Fruit fly (Drosophila melanogaster) whole organism, embryonic: ENCODE data around the gene dachs.

Experiments
- Asciz ChIP-seq: fragments of 200-800 bp; sonication (Bioruptor generic); optimal IDR thresholded peaks from 2 replicates; lab custom pipeline; 2017; ENCODE audit warnings: missing biosample characterization, mild to moderate bottlenecking, missing genetic modification characterization, missing genetic modification reagents
- Atf3 ChIP-seq: fragments of 200-800 bp; sonication (Bioruptor generic); optimal IDR thresholded peaks from 3 replicates; lab custom pipeline; 2016; ENCODE audit warnings: missing biosample characterization, missing genetic modification characterization
- C15 ChIP-seq: fragments of 200-800 bp; sonication (Bioruptor generic); IDR thresholded peaks from 3 replicates; pipeline ENCODE4 v1.3.6; 2022; ENCODE audit warnings: missing biosample characterization, missing genetic modification characterization
- CG1024 ChIP-seq: fragments of 200-800 bp; sonication (Bioruptor generic); IDR thresholded peaks from 2 replicates; pipeline ENCODE4 v1.3.6; 2022; ENCODE audit warnings: missing biosample characterization, missing genetic modification characterization
- CG10979 ChIP-seq: fragments of 200-800 bp; sonication (Bioruptor generic); optimal IDR thresholded peaks from 2 replicates; lab custom pipeline; 2018; ENCODE audit warnings: missing biosample characterization, mild to moderate bottlenecking, missing genetic modification characterization, moderate library complexity
- CG12659 ChIP-seq: fragments of 200-800 bp; sonication (Bioruptor generic); optimal IDR thresholded peaks from 3 replicates; lab custom pipeline; 2017; ENCODE audit warnings: mild to moderate bottlenecking, missing biosample characterization, missing genetic modification reagents, missing genetic modification characterization
- CG13624 ChIP-seq: fragments of 200-800 bp; sonication (Bioruptor generic); optimal IDR thresholded peaks from 2 replicates; lab custom pipeline; 2016; ENCODE audit warnings: missing biosample characterization, missing genetic modification characterization
- CG14441 ChIP-seq: fragments of 200-800 bp; sonication (Bioruptor generic); IDR thresholded peaks from 2 replicates; pipeline ENCODE4 v1.3.6; 2022; ENCODE audit warnings: missing biosample characterization, missing genetic modification characterization
- CG14667 ChIP-seq: fragments of 200-800 bp; sonication (Bioruptor generic); IDR thresholded peaks from 2 replicates; pipeline ENCODE4 v1.3.6; 2022; ENCODE audit warnings: missing biosample characterization, missing genetic modification characterization
- CG17328 ChIP-seq: fragments of 200-800 bp; sonication (Bioruptor generic); IDR thresholded peaks from 2 replicates; pipeline ENCODE4 v1.3.6; 2022; ENCODE audit warnings: missing biosample characterization, missing genetic modification characterization
- CG17612 ChIP-seq: fragments of 200-800 bp; sonication (Bioruptor generic); IDR thresholded peaks from 2 replicates; pipeline ENCODE4 v1.3.6; 2022; ENCODE audit warnings: missing biosample characterization, missing genetic modification characterization
- CG18476 ChIP-seq: fragments of 200-800 bp; sonication (Bioruptor generic); optimal IDR thresholded peaks from 2 replicates; lab custom pipeline; 2016; ENCODE audit warnings: missing biosample characterization, mild to moderate bottlenecking, missing genetic modification characterization
- CG18619 ChIP-seq: fragments of 200-800 bp; sonication (Bioruptor generic); optimal IDR thresholded peaks from 3 replicates; lab custom pipeline; 2017; ENCODE audit warnings: missing biosample characterization, mild to moderate bottlenecking, missing genetic modification characterization
- CG2712 ChIP-seq: fragments of 200-800 bp; optimal IDR thresholded peaks from 3 replicates; lab custom pipeline; 2019; ENCODE audit warnings: missing biosample characterization, mild to moderate bottlenecking, missing genetic modification characterization, moderate library complexity
- CG2889 ChIP-seq: fragments of 200-800 bp; sonication (Bioruptor generic); IDR thresholded peaks from 3 replicates; pipeline ENCODE4 v1.3.6; 2022; ENCODE audit warnings: missing biosample characterization, missing genetic modification characterization
- CG32772 ChIP-seq: fragments of 200-800 bp; sonication (Bioruptor generic); IDR thresholded peaks from 2 replicates; pipeline ENCODE4 v1.3.6; 2022; ENCODE audit warnings: missing biosample characterization, missing genetic modification characterization
- CG4424 ChIP-seq: fragments of 200-800 bp; sonication (Bioruptor generic); optimal IDR thresholded peaks from 3 replicates; lab custom pipeline; 2016; ENCODE audit warnings: missing biosample characterization, missing genetic modification characterization
- CG4707 ChIP-seq: fragments of 200-800 bp; sonication (Bioruptor generic); optimal IDR thresholded peaks from 2 replicates; lab custom pipeline; 2018; ENCODE audit warnings: missing biosample characterization, mild to moderate bottlenecking, missing genetic modification characterization, moderate library complexity
- CG5180 ChIP-seq: fragments of 200-800 bp; sonication (Bioruptor generic); optimal IDR thresholded peaks from 3 replicates; lab custom pipeline; 2017; ENCODE audit warnings: missing biosample characterization, missing genetic modification characterization, mild to moderate bottlenecking, moderate library complexity, missing genetic modification reagents
- CG6254 ChIP-seq: fragments of 200-800 bp; sonication (Bioruptor generic); optimal IDR thresholded peaks from 3 replicates; lab custom pipeline; 2017; ENCODE audit warnings: mild to moderate bottlenecking, missing biosample characterization, missing genetic modification reagents, missing genetic modification characterization
- CG7556 ChIP-seq: fragments of 200-800 bp; sonication (Bioruptor generic); optimal IDR thresholded peaks from 2 replicates; lab custom pipeline; 2017; ENCODE audit warnings: missing biosample characterization, mild to moderate bottlenecking, missing genetic modification characterization
- CG8281 ChIP-seq: fragments of 200-800 bp; sonication (Bioruptor generic); optimal IDR thresholded peaks from 2 replicates; lab custom pipeline; 2018; ENCODE audit warnings: missing biosample characterization, mild to moderate bottlenecking, missing genetic modification characterization, moderate library complexity
- CG9215 ChIP-seq: fragments of 200-800 bp; sonication (Bioruptor generic); IDR thresholded peaks from 2 replicates; pipeline ENCODE4 v1.3.6; 2022; ENCODE audit warnings: missing biosample characterization, missing genetic modification characterization
- CTCF ChIP-seq: fragments of 200-800 bp; sonication (Bioruptor generic); optimal IDR thresholded peaks from 2 replicates; lab custom pipeline; 2017; ENCODE audit warnings: missing biosample characterization, mild to moderate bottlenecking, missing genetic modification characterization, moderate library complexity
- Camta ChIP-seq: fragments of 200-800 bp; sonication (Bioruptor generic); optimal IDR thresholded peaks from 2 replicates; lab custom pipeline; 2016; ENCODE audit warnings: missing biosample characterization, missing genetic modification characterization
- Chrac-16 ChIP-seq: fragments of 200-800 bp; sonication (Bioruptor generic); optimal IDR thresholded peaks from 3 replicates; lab custom pipeline; 2016; ENCODE audit warnings: missing biosample characterization, missing genetic modification characterization
- D19A ChIP-seq: fragments of 200-800 bp; optimal IDR thresholded peaks from 3 replicates; lab custom pipeline; 2019; ENCODE audit warnings: missing biosample characterization, mild to moderate bottlenecking, missing genetic modification characterization, moderate library complexity
- Ets65A ChIP-seq: fragments of 200-800 bp; sonication (Bioruptor generic); peaks from one replicate; lab custom pipeline; 2016; ENCODE audit warnings: missing biosample characterization, missing genetic modification characterization
- Kr ChIP-seq: fragments of 200-800 bp; sonication (Bioruptor generic); optimal IDR thresholded peaks from 2 replicates; lab custom pipeline; 2017; ENCODE audit warnings: missing biosample characterization, mild to moderate bottlenecking, missing genetic modification characterization
- Med ChIP-seq: fragments of 200-800 bp; sonication (Bioruptor generic); peaks from one replicate; lab custom pipeline; 2016; ENCODE audit warnings: missing biosample characterization, missing genetic modification characterization, mild to moderate bottlenecking, inconsistent platforms, moderate library complexity
- Mes4 ChIP-seq: fragments of 200-800 bp; sonication (Bioruptor generic); optimal IDR thresholded peaks from 2 replicates; lab custom pipeline; 2016; ENCODE audit warnings: missing biosample characterization, missing genetic modification characterization
- Sox100B ChIP-seq: fragments of 200-800 bp; sonication (Bioruptor generic); optimal IDR thresholded peaks from 3 replicates; lab custom pipeline; 2018; ENCODE audit warnings: missing biosample characterization, mild to moderate bottlenecking, missing genetic modification characterization
- ato ChIP-seq: fragments of 200-800 bp; sonication (Bioruptor generic); IDR thresholded peaks from 2 replicates; pipeline ENCODE4 v1.3.6; 2022; ENCODE audit warnings: missing biosample characterization, missing genetic modification characterization; ENCODE audit not compliant: partially characterized antibody
- br ChIP-seq: fragments of >200 bp; optimal IDR thresholded peaks from 2 replicates; lab custom pipeline; 2017
- chm ChIP-seq: fragments of 200-800 bp; sonication (Bioruptor generic); IDR thresholded peaks from 2 replicates; pipeline ENCODE4 v1.3.6; 2022; ENCODE audit warnings: missing biosample characterization, missing genetic modification characterization
- eyg ChIP-seq: fragments of 200-800 bp; sonication (Bioruptor generic); optimal IDR thresholded peaks from 3 replicates; lab custom pipeline; 2016; ENCODE audit warnings: missing biosample characterization, missing genetic modification characterization
- grn ChIP-seq: fragments of 200-800 bp; sonication (Bioruptor generic); optimal IDR thresholded peaks from 3 replicates; lab custom pipeline; 2017; ENCODE audit warnings: missing biosample characterization, missing genetic modification characterization
- kni ChIP-seq: fragments of 200-800 bp; sonication (Bioruptor generic); optimal IDR thresholded peaks from 3 replicates; lab custom pipeline; 2017; ENCODE audit warnings: mild to moderate bottlenecking, missing biosample characterization, missing genetic modification reagents, missing genetic modification characterization
- lola ChIP-seq, 3 experiments: fragments of >200 bp in 2 of 3; fragments of 200-800 bp in 1 of 3; sonication (Bioruptor generic) in 1 of 3; optimal IDR thresholded peaks; 2 replicates each; lab custom pipeline; 2017 to 2019; ENCODE audit warnings: missing biosample characterization in 3 of 3, missing genetic modification characterization in 3 of 3, mild to moderate bottlenecking in 1 of 3, moderate library complexity in 1 of 3
- lov ChIP-seq, 2 experiments: fragments of 200-800 bp in 1 of 2; fragments of >200 bp in 1 of 2; sonication (Bioruptor generic) in 1 of 2; IDR thresholded peaks in 1 of 2; optimal IDR thresholded peaks in 1 of 2; 2 replicates in 1 of 2; 3 replicates in 1 of 2; pipeline versions ENCODE4 v1.3.6 to Lab custom; 2017 to 2022; ENCODE audit warnings: missing biosample characterization in 1 of 2, missing genetic modification characterization in 1 of 2
- phol ChIP-seq: fragments of 200-800 bp; sonication (Bioruptor generic); optimal IDR thresholded peaks from 3 replicates; lab custom pipeline; 2018; ENCODE audit warnings: missing biosample characterization, mild to moderate bottlenecking, missing genetic modification characterization, moderate library complexity
- pnt ChIP-seq: fragments of 200-800 bp; sonication (Bioruptor generic); optimal IDR thresholded peaks from 3 replicates; lab custom pipeline; 2016; ENCODE audit warnings: missing biosample characterization, missing genetic modification characterization
- sd ChIP-seq: fragments of 200-800 bp; sonication (Bioruptor generic); optimal IDR thresholded peaks from 3 replicates; lab custom pipeline; 2018; ENCODE audit warnings: missing biosample characterization, mild to moderate bottlenecking, missing genetic modification characterization, moderate library complexity
- sens ChIP-seq: fragments of 200-800 bp; sonication (Bioruptor generic); peaks from one replicate; lab custom pipeline; 2016; ENCODE audit warnings: missing biosample characterization, missing genetic modification characterization
- shn ChIP-seq: fragments of 200-800 bp; sonication (Bioruptor generic); optimal IDR thresholded peaks from 3 replicates; lab custom pipeline; 2016; ENCODE audit warnings: missing biosample characterization, missing genetic modification characterization
- sqz ChIP-seq: fragments of 200-800 bp; sonication (Bioruptor generic); optimal IDR thresholded peaks from 3 replicates; lab custom pipeline; 2018; ENCODE audit warnings: missing biosample characterization, mild to moderate bottlenecking, missing genetic modification characterization
- unc-4 ChIP-seq: fragments of 200-800 bp; sonication (Bioruptor generic); IDR thresholded peaks from 2 replicates; pipeline ENCODE4 v1.3.6; 2022; ENCODE audit warnings: missing biosample characterization, missing genetic modification characterization; ENCODE audit not compliant: partially characterized antibody
- z ChIP-seq: fragments of 200-800 bp; sonication (Bioruptor generic); IDR thresholded peaks from 3 replicates; pipeline ENCODE4 v1.3.6; 2022; ENCODE audit warnings: missing biosample characterization, missing genetic modification characterization
- zf30C ChIP-seq: fragments of 200-800 bp; sonication (Bioruptor generic); optimal IDR thresholded peaks from 3 replicates; lab custom pipeline; 2018; ENCODE audit warnings: missing biosample characterization, mild to moderate bottlenecking, missing genetic modification characterization

dachs gene

DNA sequence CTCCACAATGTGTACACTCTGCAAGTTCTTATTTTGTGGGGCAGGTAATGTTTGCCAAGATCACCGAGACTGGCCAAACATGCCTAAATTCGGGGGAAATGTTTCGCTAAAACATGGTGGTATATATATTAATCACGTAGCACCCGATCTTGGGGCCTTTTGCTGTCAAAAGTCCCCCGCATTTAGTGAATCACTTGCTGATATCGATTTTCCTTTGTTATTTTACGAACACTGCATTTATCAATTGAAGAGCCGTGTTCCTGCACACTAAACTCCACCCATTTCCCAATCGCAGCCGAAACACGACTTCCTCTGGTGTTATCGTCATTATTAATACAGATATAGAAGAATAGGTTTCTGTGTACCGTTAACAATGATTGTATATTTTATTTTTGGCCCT lies 44.9 kb upstream of the dachs start:
- TF ChIP-seq kni (GFP tag; lab: Kevin White, UChicago) (peak; percentile 58), CG18476 (no peak), C15 (no peak), sens (GFP tag; lab: Kevin White, UChicago) (peak; percentile 44)

DNA sequence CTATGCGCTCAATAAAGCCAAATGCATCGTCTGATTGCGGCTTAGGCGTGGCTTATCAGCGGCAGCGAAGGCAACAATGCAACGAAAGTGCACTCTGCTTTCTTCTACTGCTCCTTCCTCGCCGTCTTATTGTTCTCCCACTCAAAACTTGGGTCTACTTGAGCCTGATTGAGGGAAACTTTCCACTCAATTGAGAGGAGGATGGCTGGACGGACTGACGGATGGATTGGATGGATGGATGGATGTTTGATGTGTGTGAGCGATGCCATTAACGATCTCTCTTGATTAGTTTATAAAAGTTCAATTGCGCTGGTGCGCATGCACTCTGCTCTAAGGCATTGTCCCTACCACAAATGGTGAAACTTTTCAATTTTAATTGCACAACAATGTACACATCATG lies 43.6 kb upstream of the dachs start:
- TF ChIP-seq Ets65A (GFP tag; lab: Kevin White, UChicago) (peak; percentile 3), z (GFP tag; lab: Robert Waterston, UW) (peak; percentile 79), CG8281 (tag; lab: Kevin White, UChicago) (peak; percentile 98), eyg (no peak), CG9215 (GFP tag; lab: Robert Waterston, UW) (no peak), CG13624 (no peak), Med (GFP tag; lab: Kevin White, UChicago) (peak; percentile 27), CG17328 (GFP tag; lab: Robert Waterston, UW) (no peak), unc-4 (GFP tag; lab: Robert Waterston, UW) (no peak), ato (no peak), CG6254 (GFP tag; lab: Kevin White, UChicago) (no peak), CG17612 (no peak), CG32772 (GFP tag; lab: Robert Waterston, UW) (no peak)

DNA sequence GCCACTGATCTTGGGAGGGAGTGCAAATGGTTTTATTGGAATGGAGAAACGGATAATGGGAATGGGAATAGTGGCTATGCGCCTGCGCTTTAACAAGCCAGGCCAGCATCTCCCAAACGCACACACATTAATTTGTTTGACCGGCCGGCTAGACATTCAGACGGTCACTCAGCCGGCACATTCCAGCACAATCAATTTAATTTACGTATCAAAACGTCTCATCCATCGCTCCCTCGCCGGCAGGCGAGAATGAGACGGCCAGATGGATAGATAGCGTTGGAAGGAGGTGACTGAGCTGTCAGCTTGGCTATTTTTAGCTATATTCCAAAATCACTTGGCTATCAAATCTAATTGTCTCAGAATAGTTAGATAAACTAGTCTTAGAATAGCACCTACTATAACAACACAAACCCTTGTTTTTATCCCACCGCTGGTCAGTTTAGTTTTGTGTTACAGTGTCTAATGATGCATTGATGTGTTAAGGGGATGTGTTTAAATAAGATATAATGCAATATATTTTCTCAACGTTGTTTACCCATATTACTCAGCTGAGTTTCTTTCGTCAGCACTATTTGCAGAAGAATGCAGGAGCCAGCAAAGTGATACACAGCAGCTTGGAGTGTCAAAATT lies 43.0 kb upstream of the dachs start:
- TF ChIP-seq Kr (GFP tag; lab: Kevin White, UChicago) (peak; percentile 34), CG18619 (no peak), CG17612 (no peak), br (lab: Kevin White, UChicago) (no peak), lov (optimal IDR thresholded peaks at IDR 0.05; lab: Kevin White, UChicago) (no peak), lov (GFP tag; IDR thresholded peaks at IDR 0.05; lab: Robert Waterston, UW) (no peak), zf30C (GFP tag; lab: Kevin White, UChicago) (no peak), sqz (GFP tag; lab: Kevin White, UChicago) (no peak), CG1024 (GFP tag; lab: Robert Waterston, UW) (no peak), CG4707 (GFP tag; lab: Kevin White, UChicago) (peak; percentile 45), lola (GFP tag; optimal IDR thresholded peaks at IDR 0.05; lab: Kevin White, UChicago) (peak in 1 of 3 experiments; percentile 38), CG14441 (GFP tag; lab: Robert Waterston, UW) (no peak), shn (no peak), CG14667 (GFP tag; lab: Robert Waterston, UW) (no peak), CTCF (GFP tag; lab: Kevin White, UChicago) (no peak), CG2889 (GFP tag; lab: Robert Waterston, UW) (no peak), chm (no peak), CG7556 (GFP tag; lab: Kevin White, UChicago) (peak; percentile 6), Camta (GFP tag; lab: Kevin White, UChicago) (peak; percentile 28), CG4424 (no peak), D19A (tag; lab: Kevin White, UChicago) (peak; percentile 40), Sox100B (GFP tag; lab: Kevin White, UChicago) (peak; percentile 21), CG5180 (peak; percentile 9), CG2712 (tag; lab: Kevin White, UChicago) (peak; percentile 47), CG12659 (GFP tag; lab: Kevin White, UChicago) (no peak), CG10979 (tag; lab: Kevin White, UChicago) (peak; percentile 22), Atf3 (GFP tag; lab: Kevin White, UChicago) (no peak), sd (tag; lab: Kevin White, UChicago) (peak; percentile 95), Mes4 (GFP tag; lab: Kevin White, UChicago) (peak; percentile 9), Chrac-16 (no peak), Asciz (GFP tag; lab: Kevin White, UChicago) (peak; percentile 2), grn (GFP tag; lab: Kevin White, UChicago) (peak; percentile 55), phol (no peak), pnt (GFP tag; lab: Kevin White, UChicago) (no peak)
